Fruit fly (Drosophila melanogaster): Measurements from ENCODE around the gene CG12355.

- TF ChIP-seq CG8301 (tag; optimal IDR thresholded peaks at IDR 0.05) = no peak
- no peak for TF ChIP-seq gl (tag; optimal IDR thresholded peaks at IDR 0.05)
- TF ChIP-seq CG13204 (GFP tag; optimal IDR thresholded peaks at IDR 0.05) = no peak
- TF ChIP-seq CG17806 (tag; optimal IDR thresholded peaks at IDR 0.05) = no peak
Measured at dm6 chr3L:15497902-15498301, 2.6 kb upstream of the CG12355 start, which contains the start of gene CG7276.
